Fruit fly (Drosophila melanogaster) whole organism, embryonic: Measurements from ENCODE around the gene CG5235.

Experiments
- Atf3 ChIP-seq: fragments of 200-800 bp; sonication (Bioruptor generic); optimal IDR thresholded peaks from 3 replicates; lab custom pipeline; 2016; ENCODE audit warnings: missing biosample characterization, missing genetic modification characterization
- B-H2 ChIP-seq: fragments of 200-800 bp; sonication (Bioruptor generic); optimal IDR thresholded peaks from 2 replicates; lab custom pipeline; 2018; ENCODE audit warnings: missing biosample characterization, mild to moderate bottlenecking, missing genetic modification characterization
- Bgb ChIP-seq: fragments of 200-800 bp; sonication (Bioruptor generic); IDR thresholded peaks from 2 replicates; pipeline ENCODE4 v1.3.6; 2022; ENCODE audit warnings: missing biosample characterization, missing genetic modification characterization; ENCODE audit not compliant: partially characterized antibody
- Blimp-1 ChIP-seq: fragments of 200-800 bp; sonication (Bioruptor generic); optimal IDR thresholded peaks from 3 replicates; lab custom pipeline; 2018; ENCODE audit warnings: missing biosample characterization, missing genetic modification characterization, mild to moderate bottlenecking, moderate library complexity, missing genetic modification reagents
- CG1024 ChIP-seq: fragments of 200-800 bp; sonication (Bioruptor generic); IDR thresholded peaks from 2 replicates; pipeline ENCODE4 v1.3.6; 2022; ENCODE audit warnings: missing biosample characterization, missing genetic modification characterization
- CG11696 ChIP-seq: fragments of 200-800 bp; sonication (Bioruptor generic); IDR thresholded peaks from 2 replicates; pipeline ENCODE4 v1.3.6; 2022; ENCODE audit warnings: missing biosample characterization, missing genetic modification characterization
- CG13123 ChIP-seq: fragments of 200-800 bp; sonication (Bioruptor generic); optimal IDR thresholded peaks from 2 replicates; lab custom pipeline; 2016; ENCODE audit warnings: missing biosample characterization, missing genetic modification characterization
- CG13624 ChIP-seq: fragments of 200-800 bp; sonication (Bioruptor generic); optimal IDR thresholded peaks from 2 replicates; lab custom pipeline; 2016; ENCODE audit warnings: missing biosample characterization, missing genetic modification characterization
- CG1602 ChIP-seq: fragments of 200-800 bp; sonication (Bioruptor generic); optimal IDR thresholded peaks from 3 replicates; lab custom pipeline; 2016; ENCODE audit warnings: missing biosample characterization, missing genetic modification characterization
- CG17359 ChIP-seq: fragments of 200-800 bp; sonication (Bioruptor generic); optimal IDR thresholded peaks from 3 replicates; lab custom pipeline; 2018; ENCODE audit warnings: missing biosample characterization, mild to moderate bottlenecking, missing genetic modification characterization, moderate library complexity
- CG18476 ChIP-seq: fragments of 200-800 bp; sonication (Bioruptor generic); optimal IDR thresholded peaks from 2 replicates; lab custom pipeline; 2016; ENCODE audit warnings: missing biosample characterization, mild to moderate bottlenecking, missing genetic modification characterization
- CG2116 ChIP-seq: fragments of 200-800 bp; sonication (Bioruptor generic); optimal IDR thresholded peaks from 3 replicates; lab custom pipeline; 2018; ENCODE audit warnings: missing biosample characterization, mild to moderate bottlenecking, missing genetic modification characterization
- CG32772 ChIP-seq: fragments of 200-800 bp; sonication (Bioruptor generic); IDR thresholded peaks from 2 replicates; pipeline ENCODE4 v1.3.6; 2022; ENCODE audit warnings: missing biosample characterization, missing genetic modification characterization
- CG5180 ChIP-seq: fragments of 200-800 bp; sonication (Bioruptor generic); optimal IDR thresholded peaks from 3 replicates; lab custom pipeline; 2017; ENCODE audit warnings: missing biosample characterization, missing genetic modification characterization, mild to moderate bottlenecking, moderate library complexity, missing genetic modification reagents
- CG6854 ChIP-seq: fragments of 200-800 bp; sonication (Bioruptor generic); optimal IDR thresholded peaks from 3 replicates; lab custom pipeline; 2017; ENCODE audit warnings: missing biosample characterization, mild to moderate bottlenecking, missing genetic modification characterization
- CG7786 ChIP-seq: fragments of 200-800 bp; sonication (Bioruptor generic); optimal IDR thresholded peaks from 2 replicates; lab custom pipeline; 2016; ENCODE audit warnings: missing biosample characterization, missing genetic modification characterization
- CG8281 ChIP-seq: fragments of 200-800 bp; sonication (Bioruptor generic); optimal IDR thresholded peaks from 2 replicates; lab custom pipeline; 2018; ENCODE audit warnings: missing biosample characterization, mild to moderate bottlenecking, missing genetic modification characterization, moderate library complexity
- CG9932 ChIP-seq: fragments of 200-800 bp; sonication (Bioruptor generic); IDR thresholded peaks from 2 replicates; pipeline ENCODE4 v1.3.6; 2022; ENCODE audit warnings: missing biosample characterization, missing genetic modification characterization
- Chrac-16 ChIP-seq: fragments of 200-800 bp; sonication (Bioruptor generic); optimal IDR thresholded peaks from 3 replicates; lab custom pipeline; 2016; ENCODE audit warnings: missing biosample characterization, missing genetic modification characterization
- Dbx ChIP-seq: fragments of 200-800 bp; sonication (Bioruptor generic); IDR thresholded peaks from 3 replicates; pipeline ENCODE4 v1.3.6; 2022; ENCODE audit warnings: missing biosample characterization, missing genetic modification characterization
- Eip74EF ChIP-seq, 2 experiments: fragments of 200-800 bp in 1 of 2; fragments of >200 bp in 1 of 2; sonication (Bioruptor generic) in 1 of 2; optimal IDR thresholded peaks; 2 replicates each; lab custom pipeline; 2017 to 2019; ENCODE audit warnings: missing biosample characterization in 2 of 2, missing genetic modification characterization in 2 of 2, mild to moderate bottlenecking in 1 of 2, moderate library complexity in 1 of 2
- Gug ChIP-seq: fragments of 200-800 bp; sonication (Bioruptor generic); IDR thresholded peaks from 4 replicates; pipeline ENCODE4 v1.3.6; 2022; ENCODE audit warnings: missing biosample characterization, missing genetic modification characterization
- HLH3B ChIP-seq: fragments of 200-800 bp; sonication (Bioruptor generic); IDR thresholded peaks from 2 replicates; pipeline ENCODE4 v1.3.6; 2022; ENCODE audit warnings: missing biosample characterization, missing genetic modification characterization
- Hey ChIP-seq: fragments of 200-800 bp; sonication (Bioruptor generic); optimal IDR thresholded peaks from 3 replicates; lab custom pipeline; 2018; ENCODE audit warnings: missing biosample characterization, mild to moderate bottlenecking, missing genetic modification characterization
- Hsf ChIP-seq: fragments of 200-800 bp; sonication (Bioruptor generic); optimal IDR thresholded peaks from 3 replicates; lab custom pipeline; 2016; ENCODE audit warnings: missing biosample characterization, missing genetic modification characterization
- Mad ChIP-seq: fragments of 200-800 bp; sonication (Bioruptor generic); optimal IDR thresholded peaks from 2 replicates; lab custom pipeline; 2016; ENCODE audit warnings: missing biosample characterization, missing genetic modification characterization
- Oli ChIP-seq: fragments of 200-800 bp; sonication (Bioruptor generic); optimal IDR thresholded peaks from 2 replicates; lab custom pipeline; 2018; ENCODE audit warnings: missing biosample characterization, mild to moderate bottlenecking, missing genetic modification characterization, moderate library complexity
- Poxn ChIP-seq: fragments of 200-800 bp; sonication (Bioruptor generic); IDR thresholded peaks from 2 replicates; pipeline ENCODE4 v1.3.6; 2022; ENCODE audit warnings: missing biosample characterization, missing genetic modification characterization
- TFAM ChIP-seq: fragments of 200-800 bp; sonication (Bioruptor generic); optimal IDR thresholded peaks from 2 replicates; lab custom pipeline; 2017; ENCODE audit warnings: missing biosample characterization, missing genetic modification characterization, inconsistent platforms
- Usf ChIP-seq: fragments of 200-800 bp; sonication (Bioruptor generic); optimal IDR thresholded peaks from 2 replicates; lab custom pipeline; 2017; ENCODE audit warnings: missing genotype, missing biosample characterization, missing genetic modification characterization
- abd-A ChIP-seq: fragments of 200-800 bp; sonication (Bioruptor generic); optimal IDR thresholded peaks from 3 replicates; lab custom pipeline; 2019; ENCODE audit warnings: missing biosample characterization, mild to moderate bottlenecking, missing genetic modification characterization, moderate library complexity
- bigmax ChIP-seq: fragments of 200-800 bp; sonication (Bioruptor generic); optimal IDR thresholded peaks from 2 replicates; lab custom pipeline; 2018; ENCODE audit warnings: missing biosample characterization, mild to moderate bottlenecking, missing genetic modification characterization
- bsh ChIP-seq, 2 experiments: fragments of 200-800 bp; sonication (Bioruptor generic); optimal IDR thresholded peaks; 2 replicates each; lab custom pipeline; 2017 to 2018; ENCODE audit warnings: mild to moderate bottlenecking in 2 of 2, missing biosample characterization in 2 of 2, missing genetic modification characterization in 2 of 2, moderate library complexity in 1 of 2
- cad ChIP-seq: fragments of >200 bp; optimal IDR thresholded peaks from 2 replicates; lab custom pipeline; 2017; ENCODE audit warnings: missing biosample characterization, missing genetic modification characterization
- chinmo ChIP-seq: fragments of 200-800 bp; sonication (Bioruptor generic); IDR thresholded peaks from 4 replicates; pipeline ENCODE4 v1.3.6; 2022; ENCODE audit warnings: missing biosample characterization, missing genetic modification characterization; ENCODE audit not compliant: partially characterized antibody
- dmrt11E ChIP-seq: fragments of 200-800 bp; sonication (Bioruptor generic); optimal IDR thresholded peaks from 3 replicates; lab custom pipeline; 2018; ENCODE audit warnings: missing biosample characterization, mild to moderate bottlenecking, missing genetic modification characterization, moderate library complexity
- fd102C ChIP-seq: fragments of 200-800 bp; sonication (Bioruptor generic); optimal IDR thresholded peaks from 2 replicates; lab custom pipeline; 2018; ENCODE audit warnings: missing biosample characterization, mild to moderate bottlenecking, missing genetic modification characterization, moderate library complexity
- fd96Cb ChIP-seq: fragments of 200-800 bp; sonication (Bioruptor generic); optimal IDR thresholded peaks from 2 replicates; lab custom pipeline; 2018; ENCODE audit warnings: missing biosample characterization, mild to moderate bottlenecking, missing genetic modification characterization, moderate library complexity
- gt ChIP-seq: fragments of 200-800 bp; sonication (Bioruptor generic); IDR thresholded peaks from 2 replicates; pipeline ENCODE4 v1.3.6; 2022; ENCODE audit warnings: missing biosample characterization, missing genetic modification characterization
- her ChIP-seq: fragments of 200-800 bp; sonication (Bioruptor generic); optimal IDR thresholded peaks from 2 replicates; lab custom pipeline; 2016; ENCODE audit warnings: missing biosample characterization, missing genetic modification characterization
- jing ChIP-seq: fragments of 200-800 bp; sonication (Bioruptor generic); optimal IDR thresholded peaks from 2 replicates; lab custom pipeline; 2018; ENCODE audit warnings: missing biosample characterization, mild to moderate bottlenecking, missing genetic modification characterization
- luna ChIP-seq: fragments of 200-800 bp; sonication (Bioruptor generic); optimal IDR thresholded peaks from 2 replicates; lab custom pipeline; 2016; ENCODE audit warnings: missing biosample characterization, missing genetic modification characterization
- maf-S ChIP-seq: fragments of 200-800 bp; sonication (Bioruptor generic); optimal IDR thresholded peaks from 2 replicates; lab custom pipeline; 2016; ENCODE audit warnings: missing biosample characterization, missing genetic modification characterization
- nau ChIP-seq: fragments of 200-800 bp; sonication (Bioruptor generic); optimal IDR thresholded peaks from 3 replicates; lab custom pipeline; 2017; ENCODE audit warnings: missing biosample characterization, mild to moderate bottlenecking, missing genetic modification characterization, missing genetic modification reagents
- nmo ChIP-seq: fragments of 200-800 bp; sonication (Bioruptor generic); optimal IDR thresholded peaks from 2 replicates; lab custom pipeline; 2018; ENCODE audit warnings: missing biosample characterization, mild to moderate bottlenecking, missing genetic modification characterization, moderate library complexity
- pum ChIP-seq: fragments of 200-800 bp; sonication (Bioruptor generic); optimal IDR thresholded peaks from 2 replicates; lab custom pipeline; 2016; ENCODE audit warnings: missing biosample characterization, missing genetic modification characterization
- seq ChIP-seq: fragments of 200-800 bp; sonication (Bioruptor generic); IDR thresholded peaks from 2 replicates; pipeline ENCODE4 v1.3.6; 2022; ENCODE audit warnings: missing biosample characterization, missing genetic modification characterization
- slp2 ChIP-seq: fragments of 200-800 bp; sonication (Bioruptor generic); optimal IDR thresholded peaks from 2 replicates; lab custom pipeline; 2016; ENCODE audit warnings: missing biosample characterization, missing genetic modification characterization
- stwl ChIP-seq: fragments of 200-800 bp; sonication (Bioruptor generic); optimal IDR thresholded peaks from 3 replicates; lab custom pipeline; 2018; ENCODE audit warnings: missing biosample characterization, mild to moderate bottlenecking, missing genetic modification characterization, moderate library complexity

Gene CG5235

dm6 chr3L:16052145-16053025 is 37.8 kb downstream of the CG5235 start (continued):
- TF ChIP-seq maf-S = no peak
- peak; percentile 17; the same call in 1 of the 2 replicates for TF ChIP-seq Bgb
- no peak for TF ChIP-seq dmrt11E (tag; lab: Kevin White, UChicago)
- peak; percentile 30 for TF ChIP-seq nmo
- TF ChIP-seq CG6854 (GFP tag; lab: Kevin White, UChicago) = peak; percentile 28
- TF ChIP-seq Usf = no peak
- no peak for TF ChIP-seq HLH3B (GFP tag; lab: Robert Waterston, UW)
- TF ChIP-seq fd96Cb (tag; lab: Kevin White, UChicago) = no peak
- no peak for TF ChIP-seq seq (GFP tag; lab: Robert Waterston, UW)
- no peak for TF ChIP-seq CG13123 (GFP tag; lab: Kevin White, UChicago)
- no peak for TF ChIP-seq CG13624 (GFP tag; lab: Kevin White, UChicago)
- no peak for TF ChIP-seq Chrac-16 (GFP tag; lab: Kevin White, UChicago)
- no peak for TF ChIP-seq Dbx (GFP tag; lab: Robert Waterston, UW)
- no peak for TF ChIP-seq CG17359 (tag; lab: Kevin White, UChicago)
- no peak for TF ChIP-seq CG5180 (GFP tag; lab: Kevin White, UChicago)
- no peak for TF ChIP-seq pum (GFP tag; lab: Kevin White, UChicago)
- TF ChIP-seq Hey = no peak
- no peak for TF ChIP-seq CG32772 (GFP tag; lab: Robert Waterston, UW)
- no peak for TF ChIP-seq fd102C (GFP tag; lab: Kevin White, UChicago)
- TF ChIP-seq chinmo (GFP tag; lab: Robert Waterston, UW) = peak; percentile 70; the same call in 3 of the 4 replicates
- TF ChIP-seq CG1602 (GFP tag; lab: Kevin White, UChicago) = no peak
- TF ChIP-seq Hsf (GFP tag; lab: Kevin White, UChicago) = no peak
- TF ChIP-seq gt = no peak
- no peak for TF ChIP-seq abd-A (tag; lab: Kevin White, UChicago)
- TF ChIP-seq Eip74EF (GFP tag; optimal IDR thresholded peaks at IDR 0.05; lab: Kevin White, UChicago) = peak; percentile 8 to 89
- peak in 1 of 2 experiments; percentile 18 for TF ChIP-seq bsh (GFP tag; optimal IDR thresholded peaks at IDR 0.05; lab: Kevin White, UChicago)
- no peak for TF ChIP-seq cad
- no peak for TF ChIP-seq CG7786 (GFP tag; lab: Kevin White, UChicago)
- TF ChIP-seq CG2116 = no peak
- TF ChIP-seq TFAM (GFP tag; lab: Kevin White, UChicago) = no peak
- TF ChIP-seq jing (GFP tag; lab: Kevin White, UChicago) = no peak
- TF ChIP-seq luna (GFP tag; lab: Kevin White, UChicago) = no peak
- TF ChIP-seq CG1024 (GFP tag; lab: Robert Waterston, UW) = no peak
- no peak for TF ChIP-seq Atf3 (GFP tag; lab: Kevin White, UChicago)
- no peak for TF ChIP-seq Blimp-1 (GFP tag; lab: Kevin White, UChicago)
- TF ChIP-seq CG18476 (GFP tag; lab: Kevin White, UChicago) = no peak
- no peak for TF ChIP-seq CG9932 (GFP tag; lab: Robert Waterston, UW)
- no peak for TF ChIP-seq CG8281 (tag; lab: Kevin White, UChicago)
- no peak for TF ChIP-seq Mad (GFP tag; lab: Kevin White, UChicago)
- peak; percentile 41 for TF ChIP-seq nau
- TF ChIP-seq Poxn = no peak
- TF ChIP-seq bigmax = no peak
- TF ChIP-seq CG11696 = no peak
- no peak for TF ChIP-seq slp2 (GFP tag; lab: Kevin White, UChicago)
- no peak for TF ChIP-seq Gug
- TF ChIP-seq B-H2 = no peak
- no peak for TF ChIP-seq stwl (tag; lab: Kevin White, UChicago)
- TF ChIP-seq Oli (tag; lab: Kevin White, UChicago) = no peak
- no peak for TF ChIP-seq her (GFP tag; lab: Kevin White, UChicago)
